Worm (Caenorhabditis elegans): ENCODE data around the gene ptr-18.

The ptr-18 gene

ce11 chrII:12944587-12945126 is 20.7 kb upstream of the ptr-18 start (continued):
- TF ChIP-seq ztf-26 (tag; optimal IDR thresholded peaks at IDR 0.05) = peak; percentile 96
- peak; percentile 73 for TF ChIP-seq lsy-27 (tag; optimal IDR thresholded peaks at IDR 0.05; ENCODE audit: borderline replicate concordance, insufficient read depth)
- TF ChIP-seq B0019.2 (GFP tag; conservative IDR thresholded peaks at IDR 0.05) = peak; percentile 76
- TF ChIP-seq F57C9.4 (tag; optimal IDR thresholded peaks at IDR 0.05) = peak; percentile 90
- peak; percentile 92 for TF ChIP-seq fkh-3 (tag; optimal IDR thresholded peaks at IDR 0.05)
- peak; percentile 92 for TF ChIP-seq unc-130 (GFP tag; optimal IDR thresholded peaks at IDR 0.05)
- peak; percentile 93 for TF ChIP-seq nhr-90 (tag; optimal IDR thresholded peaks at IDR 0.05)
- peak; percentile 71 for TF ChIP-seq sdz-38 (tag; optimal IDR thresholded peaks at IDR 0.05)
- TF ChIP-seq hlh-26 (GFP tag; conservative IDR thresholded peaks at IDR 0.05) = 0 out of 2 replicates have a peak, but pooled peaks have one; percentile 72
- TF ChIP-seq nhr-179 (tag; optimal IDR thresholded peaks at IDR 0.05) = peak; percentile 40
- TF ChIP-seq pbrm-1 (GFP tag; IDR thresholded peaks at IDR 0.05) = peak; percentile 99
- TF ChIP-seq egrh-3 (GFP tag; IDR thresholded peaks at IDR 0.05) = peak; percentile 98
- TF ChIP-seq T07F8.4 (tag; optimal IDR thresholded peaks at IDR 0.05) = peak; percentile 87
- peak; percentile 96 for TF ChIP-seq snpc-3.4 (tag; optimal IDR thresholded peaks at IDR 0.05)
- peak; percentile 66 for TF ChIP-seq nhr-80 (tag; optimal IDR thresholded peaks at IDR 0.05)
- peak; percentile 92 for TF ChIP-seq die-1 (tag; optimal IDR thresholded peaks at IDR 0.05)
- peak; percentile 93 for TF ChIP-seq atf-7 (tag; optimal IDR thresholded peaks at IDR 0.05)
- 0 out of 2 replicates have a peak, but pooled peaks have one; percentile 80 for TF ChIP-seq ceh-40 (GFP tag; IDR thresholded peaks at IDR 0.05)
- peak; percentile 93 for TF ChIP-seq sptf-2 (GFP tag; optimal IDR thresholded peaks at IDR 0.05)
- TF ChIP-seq ztf-28 (GFP tag; IDR thresholded peaks at IDR 0.05) = peak; percentile 90
- 0 out of 2 replicates have a peak, but pooled peaks have one; percentile 39 for TF ChIP-seq aptf-3 (GFP tag; IDR thresholded peaks at IDR 0.05)
- TF ChIP-seq lir-1 (GFP tag; conservative IDR thresholded peaks at IDR 0.05) = peak; percentile 81
- TF ChIP-seq Y53G8AR.9 (GFP tag; conservative IDR thresholded peaks at IDR 0.05) = peak; percentile 93
- TF ChIP-seq cebp-2 (GFP tag; IDR thresholded peaks at IDR 0.05) = peak; percentile 54; the same call in 1 of the 2 replicates
- TF ChIP-seq hlh-12 (tag; optimal IDR thresholded peaks at IDR 0.05) = peak; percentile 24
- peak; percentile 73 for TF ChIP-seq madf-8 (GFP tag; conservative IDR thresholded peaks at IDR 0.05)
- no peak for TF ChIP-seq nfya-2 (GFP tag; IDR thresholded peaks at IDR 0.05)
- peak; percentile 60 for TF ChIP-seq ccch-3 (GFP tag; optimal IDR thresholded peaks at IDR 0.05)
- peak; percentile 52 for TF ChIP-seq T26A5.8 (tag; optimal IDR thresholded peaks at IDR 0.05)
- TF ChIP-seq hmg-1.2 (GFP tag; IDR thresholded peaks at IDR 0.05) = peak; percentile 99
- peak; percentile 92 for TF ChIP-seq ztf-22 (GFP tag; optimal IDR thresholded peaks at IDR 0.05)
- TF ChIP-seq mxl-1 (tag; optimal IDR thresholded peaks at IDR 0.05) = peak; percentile 90
- TF ChIP-seq rpc-1 (optimal IDR thresholded peaks at IDR 0.05) = peak; percentile 38
- peak; percentile 18 for TF ChIP-seq rpc-1 (tag; optimal IDR thresholded peaks at IDR 0.05)
- peak; percentile 90; the same call in 1 of the 2 replicates for TF ChIP-seq F37B4.10 (GFP tag; IDR thresholded peaks at IDR 0.05)
- peak; percentile 88 for TF ChIP-seq lsl-1 (GFP tag; optimal IDR thresholded peaks at IDR 0.05)
- TF ChIP-seq dox-1 (GFP tag; IDR thresholded peaks at IDR 0.05) = peak; percentile 99
- peak; percentile 96 for TF ChIP-seq hsf-1 (GFP tag; IDR thresholded peaks at IDR 0.05)
- no peak; the same call in none of the 2 replicates for TF ChIP-seq cebp-1 (GFP tag; IDR thresholded peaks at IDR 0.05)
- TF ChIP-seq cebp-1 (tag; optimal IDR thresholded peaks at IDR 0.05) = peak; percentile 93
- peak; percentile 77; the same call in 1 of the 2 replicates for TF ChIP-seq aptf-2 (GFP tag; conservative IDR thresholded peaks at IDR 0.05)
- TF ChIP-seq dpff-1 (tag; optimal IDR thresholded peaks at IDR 0.05) = peak; percentile 95
- TF ChIP-seq ztf-3 (GFP tag; optimal IDR thresholded peaks at IDR 0.05) = peak; percentile 83
- TF ChIP-seq F10E7.11 (tag; optimal IDR thresholded peaks at IDR 0.05) = peak; percentile 98
- peak; percentile 28 for TF ChIP-seq efl-1 (GFP tag; optimal IDR thresholded peaks at IDR 0.05)
- peak; percentile 95 for TF ChIP-seq him-1 (tag; optimal IDR thresholded peaks at IDR 0.05)
- TF ChIP-seq ceh-100 (GFP tag; IDR thresholded peaks at IDR 0.05) = peak; percentile 83
- peak; percentile 85 for TF ChIP-seq ztf-18 (tag; optimal IDR thresholded peaks at IDR 0.05)
- peak; percentile 94 for TF ChIP-seq gei-17 (GFP tag; optimal IDR thresholded peaks at IDR 0.05)
